Fruit fly (Drosophila melanogaster): ENCODE results near the gene vex.
A peak's percentile ranks its signal among the peaks of the same experiment; 100 is the strongest.

The vex gene

DNA sequence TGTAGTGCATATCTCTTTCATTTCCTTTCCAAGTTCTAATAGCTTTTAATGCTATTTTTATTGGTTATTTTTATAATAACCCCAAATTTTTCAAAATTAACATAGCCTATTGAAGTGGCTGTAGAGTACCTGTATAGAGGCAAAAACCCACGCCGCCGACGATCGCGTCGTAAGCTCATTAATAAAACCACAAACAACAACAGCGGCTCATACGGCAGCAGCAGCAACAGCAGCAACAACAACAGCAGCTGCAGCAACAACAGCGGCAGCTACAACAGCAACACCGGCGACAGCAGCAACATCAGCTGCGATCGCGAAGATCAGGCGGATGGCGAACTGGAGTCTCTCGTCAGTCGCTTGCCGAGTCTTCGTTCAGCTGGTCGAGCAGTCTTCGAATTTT lies 112.6 kb downstream of the vex start, which contains the start of gene CG2145 (continued):
- TF ChIP-seq Sox102F (GFP tag; optimal IDR thresholded peaks at IDR 0.05) (peak; percentile 4), chinmo (GFP tag; IDR thresholded peaks at IDR 0.05; ENCODE audit: partially characterized antibody) (peak; percentile 88), sens (GFP tag) (peak; percentile 18), Xrp1 (GFP tag; IDR thresholded peaks at IDR 0.05) (0 out of 2 replicates have a peak, but pooled peaks have one; percentile 7), gem (tag; optimal IDR thresholded peaks at IDR 0.05) (peak; percentile 37), nom (GFP tag; optimal IDR thresholded peaks at IDR 0.05) (peak; percentile 48), Hmr (GFP tag; optimal IDR thresholded peaks at IDR 0.05) (peak; percentile 5), CG7839 (tag; optimal IDR thresholded peaks at IDR 0.05) (peak; percentile 1)

DNA sequence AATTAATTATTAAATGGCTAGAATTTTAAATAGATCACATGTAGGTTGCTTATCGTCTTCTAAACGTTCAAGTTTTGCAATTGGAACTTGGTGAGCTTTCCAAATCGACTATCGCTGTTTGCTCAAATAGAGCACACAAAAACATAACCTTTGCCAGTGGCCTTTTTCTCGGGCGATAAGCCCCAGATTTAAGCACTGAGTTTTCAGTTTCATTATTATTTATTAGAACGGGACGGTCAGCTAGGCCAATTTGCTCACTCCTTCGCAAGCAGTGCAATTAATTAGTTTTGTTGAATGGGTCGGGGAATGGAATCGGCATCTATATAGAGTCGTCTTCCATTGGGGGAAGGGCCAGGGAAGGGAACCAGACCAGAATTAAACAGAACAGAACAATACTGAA lies 113.5 kb downstream of the vex start:
- TF ChIP-seq NfI (GFP tag; optimal IDR thresholded peaks at IDR 0.05) (no peak), CG10543 (GFP tag; optimal IDR thresholded peaks at IDR 0.05) (peak; percentile 24), lmd (GFP tag; IDR thresholded peaks at IDR 0.05) (no peak), CG11696 (GFP tag; IDR thresholded peaks at IDR 0.05) (no peak), CG34376 (GFP tag; optimal IDR thresholded peaks at IDR 0.05) (peak; percentile 92), Jarid2 (GFP tag; optimal IDR thresholded peaks at IDR 0.05) (no peak), CG3995 (GFP tag; optimal IDR thresholded peaks at IDR 0.05) (no peak), CG7372 (GFP tag; IDR thresholded peaks at IDR 0.05) (no peak), B-H2 (GFP tag; optimal IDR thresholded peaks at IDR 0.05) (no peak), chinmo (GFP tag; IDR thresholded peaks at IDR 0.05; ENCODE audit: partially characterized antibody) (0 out of 4 replicates have a peak, but pooled peaks have one; percentile 38), prd (optimal IDR thresholded peaks at IDR 0.05) (no peak), prd (GFP tag; IDR thresholded peaks at IDR 0.05) (no peak), zen2 (GFP tag; IDR thresholded peaks at IDR 0.05; ENCODE audit: partially characterized antibody) (no peak), CG14965 (GFP tag; optimal IDR thresholded peaks at IDR 0.05; ENCODE audit: borderline replicate concordance) (no peak), sug (tag; optimal IDR thresholded peaks at IDR 0.05) (peak; percentile 40), CG16813 (GFP tag; IDR thresholded peaks at IDR 0.05; ENCODE audit: partially characterized antibody) (no peak), HLH4C (GFP tag; IDR thresholded peaks at IDR 0.05; ENCODE audit: partially characterized antibody) (no peak), Hr51 (GFP tag; optimal IDR thresholded peaks at IDR 0.05) (no peak), CG7556 (GFP tag; optimal IDR thresholded peaks at IDR 0.05) (no peak), Med (GFP tag) (peak; percentile 15), Taf1 (GFP tag; IDR thresholded peaks at IDR 0.05) (no peak), MESR4 (GFP tag; optimal IDR thresholded peaks at IDR 0.05) (no peak), CG6791 (GFP tag; IDR thresholded peaks at IDR 0.05; ENCODE audit: partially characterized antibody) (no peak), C15 (GFP tag; IDR thresholded peaks at IDR 0.05) (no peak), Pdp1 (GFP tag; optimal IDR thresholded peaks at IDR 0.05) (peak in 1 of 2 experiments; percentile 90), CG5953 (GFP tag; IDR thresholded peaks at IDR 0.05) (no peak), CG31365 (tag; optimal IDR thresholded peaks at IDR 0.05) (no peak), gce (GFP tag; IDR thresholded peaks at IDR 0.05) (no peak), en (GFP tag; optimal IDR thresholded peaks at IDR 0.05) (no peak), Nf-YB (GFP tag; optimal IDR thresholded peaks at IDR 0.05) (no peak), az2 (GFP tag; optimal IDR thresholded peaks at IDR 0.05) (no peak), CG12744 (GFP tag; optimal IDR thresholded peaks at IDR 0.05) (no peak), Abd-B (GFP tag; optimal IDR thresholded peaks at IDR 0.05) (no peak), HLH54F (GFP tag; optimal IDR thresholded peaks at IDR 0.05) (no peak), ATbp (GFP tag; optimal IDR thresholded peaks at IDR 0.05) (no peak), ttk (GFP tag; IDR thresholded peaks at IDR 0.05) (no peak)

Measured in whole organism, embryonic.